Worm (Caenorhabditis elegans): ENCODE data around the gene trk-1.

Gene trk-1

ce11 chrX:8939389-8939788 is 11.4 kb downstream of the trk-1 start (continued):
- no peak for TF ChIP-seq chd-7 (tag; optimal IDR thresholded peaks at IDR 0.05)
- TF ChIP-seq ztf-22 (GFP tag; optimal IDR thresholded peaks at IDR 0.05): no peak
- TF ChIP-seq C17E4.6 (GFP tag; IDR thresholded peaks at IDR 0.05): no peak
- peak in 1 of 2 experiments; percentile 18 for TF ChIP-seq let-607 (tag; optimal IDR thresholded peaks at IDR 0.05)
- TF ChIP-seq lin-54 (GFP tag; optimal IDR thresholded peaks at IDR 0.05): peak; percentile 39
- peak; percentile 37 for TF ChIP-seq snpc-1.3 (tag; optimal IDR thresholded peaks at IDR 0.05; ENCODE audit: insufficient read depth)
- TF ChIP-seq egrh-3 (GFP tag; IDR thresholded peaks at IDR 0.05): 0 out of 2 replicates have a peak, but pooled peaks have one; percentile 7
- TF ChIP-seq rpc-1 (optimal IDR thresholded peaks at IDR 0.05): peak; percentile 82
- peak; percentile 91 for TF ChIP-seq rpc-1 (tag; optimal IDR thresholded peaks at IDR 0.05)
- no peak for TF ChIP-seq lsy-27 (tag; optimal IDR thresholded peaks at IDR 0.05; ENCODE audit: borderline replicate concordance, insufficient read depth)
- TF ChIP-seq atf-7 (tag; optimal IDR thresholded peaks at IDR 0.05): no peak
- TF ChIP-seq nhr-120 (GFP tag; IDR thresholded peaks at IDR 0.05): 0 out of 2 replicates have a peak, but pooled peaks have one; percentile 26
- peak; percentile 64; the same call in 1 of the 2 replicates for TF ChIP-seq D2030.7 (GFP tag; IDR thresholded peaks at IDR 0.05)
- TF ChIP-seq him-1 (tag; optimal IDR thresholded peaks at IDR 0.05): peak; percentile 68
- no peak for TF ChIP-seq F39B2.1 (GFP tag; IDR thresholded peaks at IDR 0.05)
- TF ChIP-seq gei-17 (GFP tag; optimal IDR thresholded peaks at IDR 0.05): no peak
- TF ChIP-seq pbrm-1 (GFP tag; IDR thresholded peaks at IDR 0.05): peak; percentile 57; the same call in 1 of the 2 replicates
- no peak for TF ChIP-seq snpc-4 (GFP tag; optimal IDR thresholded peaks at IDR 0.05)
- TF ChIP-seq snpc-4 (tag; optimal IDR thresholded peaks at IDR 0.05): peak in 2 of 4 experiments; percentile 9 to 66
- no peak for TF ChIP-seq dpl-1 (GFP tag; optimal IDR thresholded peaks at IDR 0.05)
- TF ChIP-seq F10E7.11 (tag; optimal IDR thresholded peaks at IDR 0.05): no peak
- no peak for TF ChIP-seq B0336.3 (GFP tag; IDR thresholded peaks at IDR 0.05)
- TF ChIP-seq madf-10 (tag; optimal IDR thresholded peaks at IDR 0.05): peak; percentile 56
- no peak for TF ChIP-seq F37B4.10 (GFP tag; IDR thresholded peaks at IDR 0.05)
- no peak for TF ChIP-seq ztf-3 (GFP tag; optimal IDR thresholded peaks at IDR 0.05)
- TF ChIP-seq unc-62 (GFP tag; optimal IDR thresholded peaks at IDR 0.05): no peak
- TF ChIP-seq bed-2 (GFP tag; IDR thresholded peaks at IDR 0.05): no peak
- TF ChIP-seq die-1 (tag; optimal IDR thresholded peaks at IDR 0.05): peak; percentile 75
- no peak for TF ChIP-seq akir-1 (GFP tag; optimal IDR thresholded peaks at IDR 0.05)
- TF ChIP-seq pha-4 (tag; optimal IDR thresholded peaks at IDR 0.05): no peak
- TF ChIP-seq dpff-1 (tag; optimal IDR thresholded peaks at IDR 0.05): no peak
- TF ChIP-seq ekl-4 (GFP tag; IDR thresholded peaks at IDR 0.05): no peak
- TF ChIP-seq B0019.2 (GFP tag; conservative IDR thresholded peaks at IDR 0.05): no peak
- no peak for TF ChIP-seq ztf-6 (GFP tag; IDR thresholded peaks at IDR 0.05)
- TF ChIP-seq ccch-3 (GFP tag; optimal IDR thresholded peaks at IDR 0.05): no peak
- no peak for TF ChIP-seq nhr-80 (tag; optimal IDR thresholded peaks at IDR 0.05)
- no peak; the same call in 1 of the 2 replicates for TF ChIP-seq madf-6 (GFP tag; IDR thresholded peaks at IDR 0.05)
- TF ChIP-seq tbx-9 (tag; optimal IDR thresholded peaks at IDR 0.05; ENCODE audit: borderline replicate concordance): no peak
- no peak for TF ChIP-seq T26A5.8 (tag; optimal IDR thresholded peaks at IDR 0.05)
- peak; percentile 18 for TF ChIP-seq unc-130 (GFP tag; optimal IDR thresholded peaks at IDR 0.05)
- TF ChIP-seq B0261.1 (tag; optimal IDR thresholded peaks at IDR 0.05): peak; percentile 72
- 0 out of 2 replicates have a peak, but pooled peaks have one; percentile 49 for TF ChIP-seq Y56A3A.18 (GFP tag; IDR thresholded peaks at IDR 0.05)
- TF ChIP-seq lsl-1 (GFP tag; optimal IDR thresholded peaks at IDR 0.05): no peak
- peak in 1 of 3 experiments; percentile 11 for TF ChIP-seq lin-35 (GFP tag; optimal IDR thresholded peaks at IDR 0.05)
- peak; percentile 65 for TF ChIP-seq snpc-3.4 (tag; optimal IDR thresholded peaks at IDR 0.05)
- no peak for TF ChIP-seq K11D2.4 (GFP tag; IDR thresholded peaks at IDR 0.05)
- TF ChIP-seq Y79H2A.3 (GFP tag; conservative IDR thresholded peaks at IDR 0.05): no peak
- TF ChIP-seq zfh-2 (GFP tag; conservative IDR thresholded peaks at IDR 0.05): no peak
- TF ChIP-seq ztf-25 (GFP tag; IDR thresholded peaks at IDR 0.05): peak; percentile 67; the same call in 1 of the 2 replicates

All from whole organism, young adult.